Fruit fly (Drosophila melanogaster): ENCODE results near the gene Chrac-16.

DNA sequence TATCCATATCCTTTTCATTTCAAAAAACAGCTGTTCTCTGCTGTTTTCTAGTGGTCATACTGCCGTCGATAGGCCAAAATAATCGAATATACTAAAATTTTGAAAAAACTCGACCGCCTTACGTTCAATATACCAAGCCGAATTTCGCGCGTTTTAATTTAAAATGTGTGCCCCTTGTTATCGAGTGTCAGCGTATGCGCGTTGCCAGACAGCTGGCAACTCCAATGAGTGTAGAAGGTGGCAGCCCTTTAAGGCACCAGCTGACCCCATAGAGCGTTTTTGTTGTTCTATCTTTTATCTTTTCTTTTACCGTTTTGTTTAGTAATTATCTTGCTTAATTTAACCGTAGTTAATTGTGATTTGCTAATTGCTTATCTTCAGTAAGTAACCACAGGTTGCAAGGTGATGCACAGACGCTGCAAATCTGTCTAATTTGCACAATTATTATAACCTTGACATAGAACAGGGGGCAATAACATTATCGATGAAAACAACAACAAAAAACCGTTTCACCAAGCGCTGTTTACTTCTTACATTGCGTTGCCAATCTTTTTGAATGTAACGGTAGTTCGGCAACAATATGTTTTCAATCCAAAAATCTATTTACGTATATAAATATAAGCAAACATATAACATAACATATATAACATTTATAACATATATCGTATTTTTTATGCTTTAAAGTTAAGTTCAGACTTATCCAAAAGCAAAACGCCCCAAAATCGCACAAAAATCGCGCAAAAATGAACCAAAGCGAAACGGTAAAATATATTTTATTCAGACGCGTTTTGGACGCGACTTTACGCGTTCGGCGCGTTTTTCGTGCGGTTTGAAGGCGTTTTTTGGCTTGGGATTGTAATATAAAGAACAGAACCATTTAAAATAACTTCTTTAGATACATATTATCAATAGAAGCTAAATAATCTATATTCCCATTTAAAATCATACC, 5.3 kb downstream of the Chrac-16 start, which contains the start of the genes CG1492 and regucalcin:
- no peak for TF ChIP-seq CG8478 (optimal IDR thresholded peaks at IDR 0.05)
- TF ChIP-seq CTCF (optimal IDR thresholded peaks at IDR 0.05): peak; percentile 50 to 54

Data from S2 (cell line).